Fruit fly (Drosophila melanogaster) whole organism, embryonic: ENCODE results near the gene CG1024.

Source experiments
- Antp ChIP-seq: fragments of 200-800 bp; sonication (Bioruptor generic); optimal IDR thresholded peaks from 3 replicates; lab custom pipeline; 2016; ENCODE audit warnings: missing biosample characterization, missing genetic modification characterization
- B-H2 ChIP-seq: fragments of 200-800 bp; sonication (Bioruptor generic); optimal IDR thresholded peaks from 2 replicates; lab custom pipeline; 2018; ENCODE audit warnings: missing biosample characterization, mild to moderate bottlenecking, missing genetic modification characterization
- Bteb2 ChIP-seq: fragments of 200-800 bp; sonication (Bioruptor generic); optimal IDR thresholded peaks from 2 replicates; lab custom pipeline; 2016; ENCODE audit warnings: missing biosample characterization, missing genetic modification characterization
- CG10267 ChIP-seq: fragments of 200-800 bp; sonication (Bioruptor generic); optimal IDR thresholded peaks from 2 replicates; lab custom pipeline; 2018; ENCODE audit warnings: missing biosample characterization, mild to moderate bottlenecking, missing genetic modification characterization, moderate library complexity
- CG12104 ChIP-seq: fragments of 200-800 bp; sonication (Bioruptor generic); optimal IDR thresholded peaks from 3 replicates; lab custom pipeline; 2016; ENCODE audit warnings: missing biosample characterization, missing genetic modification characterization
- CG13123 ChIP-seq: fragments of 200-800 bp; sonication (Bioruptor generic); optimal IDR thresholded peaks from 2 replicates; lab custom pipeline; 2016; ENCODE audit warnings: missing biosample characterization, missing genetic modification characterization
- CG14441 ChIP-seq: fragments of 200-800 bp; sonication (Bioruptor generic); IDR thresholded peaks from 2 replicates; pipeline ENCODE4 v1.3.6; 2022; ENCODE audit warnings: missing biosample characterization, missing genetic modification characterization
- CG15011 ChIP-seq: fragments of 200-800 bp; sonication (Bioruptor generic); optimal IDR thresholded peaks from 3 replicates; lab custom pipeline; 2018; ENCODE audit warnings: missing biosample characterization, mild to moderate bottlenecking, missing genetic modification characterization
- CG17186 ChIP-seq: fragments of 200-800 bp; sonication (Bioruptor generic); optimal IDR thresholded peaks from 3 replicates; lab custom pipeline; 2017; ENCODE audit warnings: missing biosample characterization, missing genetic modification reagents, missing genetic modification characterization
- CG17359 ChIP-seq: fragments of 200-800 bp; sonication (Bioruptor generic); optimal IDR thresholded peaks from 3 replicates; lab custom pipeline; 2018; ENCODE audit warnings: missing biosample characterization, mild to moderate bottlenecking, missing genetic modification characterization, moderate library complexity
- CG18011 ChIP-seq: fragments of 200-800 bp; sonication (Bioruptor generic); optimal IDR thresholded peaks from 2 replicates; lab custom pipeline; 2017; ENCODE audit warnings: missing biosample characterization, missing genetic modification characterization, mild to moderate bottlenecking, moderate library complexity, missing genotype
- CG31388 ChIP-seq: fragments of 200-800 bp; sonication (Bioruptor generic); optimal IDR thresholded peaks from 2 replicates; lab custom pipeline; 2016; ENCODE audit warnings: missing biosample characterization, missing genetic modification characterization
- CG33557 ChIP-seq: fragments of 200-800 bp; sonication (Bioruptor generic); optimal IDR thresholded peaks from 2 replicates; lab custom pipeline; 2019; ENCODE audit warnings: missing biosample characterization, mild to moderate bottlenecking, missing genetic modification characterization, moderate library complexity
- CG43689 ChIP-seq: fragments of 200-800 bp; sonication (Bioruptor generic); IDR thresholded peaks from 2 replicates; pipeline ENCODE4 v1.3.6; 2022; ENCODE audit warnings: missing biosample characterization, missing genetic modification characterization
- CG6254 ChIP-seq: fragments of 200-800 bp; sonication (Bioruptor generic); optimal IDR thresholded peaks from 3 replicates; lab custom pipeline; 2017; ENCODE audit warnings: mild to moderate bottlenecking, missing biosample characterization, missing genetic modification reagents, missing genetic modification characterization
- CG7963 ChIP-seq: fragments of 200-800 bp; sonication (Bioruptor generic); IDR thresholded peaks from 3 replicates; pipeline ENCODE4 v1.3.6; 2022; ENCODE audit warnings: missing biosample characterization, missing genetic modification characterization; ENCODE audit not compliant: partially characterized antibody
- CrebB ChIP-seq: fragments of 200-800 bp; sonication (Bioruptor generic); optimal IDR thresholded peaks from 3 replicates; lab custom pipeline; 2018; ENCODE audit warnings: missing biosample characterization, mild to moderate bottlenecking, missing genetic modification characterization
- D ChIP-seq, 2 experiments: fragments of 200-800 bp in 1 of 2; fragments of >200 bp in 1 of 2; sonication (Bioruptor generic) in 1 of 2; optimal IDR thresholded peaks; 2 replicates in 1 of 2; 3 replicates in 1 of 2; lab custom pipeline; 2017; ENCODE audit warnings: mild to moderate bottlenecking in 1 of 2, missing biosample characterization in 1 of 2, missing genetic modification characterization in 1 of 2, missing genetic modification reagents in 1 of 2
- Dek ChIP-seq: fragments of 200-800 bp; sonication (Bioruptor generic); optimal IDR thresholded peaks from 3 replicates; lab custom pipeline; 2019; ENCODE audit warnings: missing biosample characterization, mild to moderate bottlenecking, missing genetic modification characterization, moderate library complexity
- Ets65A ChIP-seq: fragments of 200-800 bp; sonication (Bioruptor generic); peaks from one replicate; lab custom pipeline; 2016; ENCODE audit warnings: missing biosample characterization, missing genetic modification characterization
- Gug ChIP-seq: fragments of 200-800 bp; sonication (Bioruptor generic); IDR thresholded peaks from 4 replicates; pipeline ENCODE4 v1.3.6; 2022; ENCODE audit warnings: missing biosample characterization, missing genetic modification characterization
- HHEX ChIP-seq: fragments of 200-800 bp; sonication (Bioruptor generic); optimal IDR thresholded peaks from 3 replicates; lab custom pipeline; 2017; ENCODE audit warnings: missing biosample characterization, mild to moderate bottlenecking, missing genetic modification characterization, missing genetic modification reagents
- Hr3 ChIP-seq: fragments of 200-800 bp; sonication (Bioruptor generic); optimal IDR thresholded peaks from 3 replicates; lab custom pipeline; 2016; ENCODE audit warnings: missing biosample characterization, missing genetic modification characterization
- Max ChIP-seq: fragments of 200-800 bp; sonication (Bioruptor generic); optimal IDR thresholded peaks from 2 replicates; lab custom pipeline; 2016; ENCODE audit warnings: missing biosample characterization, mild to moderate bottlenecking, missing genetic modification characterization
- Oaz ChIP-seq: fragments of 200-800 bp; sonication (Bioruptor generic); IDR thresholded peaks from 2 replicates; pipeline ENCODE4 v1.3.6; 2022; ENCODE audit warnings: missing biosample characterization, missing genetic modification characterization
- Rx ChIP-seq: fragments of 200-800 bp; sonication (Bioruptor generic); IDR thresholded peaks from 2 replicates; pipeline ENCODE4 v1.3.6; 2022; ENCODE audit warnings: missing biosample characterization, missing genetic modification characterization
- YL-1 ChIP-seq: fragments of 200-800 bp; sonication (Bioruptor generic); optimal IDR thresholded peaks from 3 replicates; lab custom pipeline; 2017; ENCODE audit warnings: missing biosample characterization, mild to moderate bottlenecking, missing genetic modification characterization
- aop ChIP-seq: fragments of 200-800 bp; sonication (Bioruptor generic); IDR thresholded peaks from 2 replicates; pipeline ENCODE4 v1.3.6; 2022; ENCODE audit warnings: missing biosample characterization, missing genetic modification characterization
- ato ChIP-seq: fragments of 200-800 bp; sonication (Bioruptor generic); IDR thresholded peaks from 2 replicates; pipeline ENCODE4 v1.3.6; 2022; ENCODE audit warnings: missing biosample characterization, missing genetic modification characterization; ENCODE audit not compliant: partially characterized antibody
- bigmax ChIP-seq: fragments of 200-800 bp; sonication (Bioruptor generic); optimal IDR thresholded peaks from 2 replicates; lab custom pipeline; 2018; ENCODE audit warnings: missing biosample characterization, mild to moderate bottlenecking, missing genetic modification characterization
- crc ChIP-seq: fragments of 200-800 bp; sonication (Bioruptor generic); optimal IDR thresholded peaks from 2 replicates; lab custom pipeline; 2016; ENCODE audit warnings: missing biosample characterization, missing genetic modification characterization
- dmrt99B ChIP-seq: fragments of 200-800 bp; sonication (Bioruptor generic); optimal IDR thresholded peaks from 2 replicates; lab custom pipeline; 2018; ENCODE audit warnings: missing biosample characterization, mild to moderate bottlenecking, missing genetic modification characterization, moderate library complexity
- eve ChIP-seq, 2 experiments: fragments of >200 bp; optimal IDR thresholded peaks; 2 replicates each; lab custom pipeline; 2017; ENCODE audit warnings: missing biosample characterization in 2 of 2, missing genetic modification characterization in 2 of 2
- eyg ChIP-seq: fragments of 200-800 bp; sonication (Bioruptor generic); optimal IDR thresholded peaks from 3 replicates; lab custom pipeline; 2016; ENCODE audit warnings: missing biosample characterization, missing genetic modification characterization
- ftz-f1 ChIP-seq: fragments of 200-800 bp; sonication (Bioruptor generic); optimal IDR thresholded peaks from 2 replicates; lab custom pipeline; 2016; ENCODE audit warnings: missing biosample characterization, missing genetic modification characterization
- gce ChIP-seq: fragments of 200-800 bp; sonication (Bioruptor generic); IDR thresholded peaks from 3 replicates; pipeline ENCODE4 v1.3.6; 2022; ENCODE audit warnings: missing biosample characterization, missing genetic modification characterization
- gsb-n ChIP-seq: fragments of 200-800 bp; sonication (Bioruptor generic); optimal IDR thresholded peaks from 3 replicates; lab custom pipeline; 2018; ENCODE audit warnings: missing biosample characterization, mild to moderate bottlenecking, missing genetic modification characterization
- hb ChIP-seq: fragments of 200-800 bp; sonication (Bioruptor generic); IDR thresholded peaks from 3 replicates; pipeline ENCODE4 v1.3.6; 2022; ENCODE audit warnings: missing biosample characterization, missing genetic modification characterization; ENCODE audit not compliant: partially characterized antibody
- hkb ChIP-seq, 2 experiments: fragments of 200-800 bp in 1 of 2; fragments of >200 bp in 1 of 2; sonication (Bioruptor generic) in 1 of 2; IDR thresholded peaks in 1 of 2; optimal IDR thresholded peaks in 1 of 2; 2 replicates each; pipeline versions ENCODE4 v1.3.6 to Lab custom; 2017 to 2022; ENCODE audit warnings: missing biosample characterization in 1 of 2, missing genetic modification characterization in 1 of 2
- lbe ChIP-seq: fragments of 200-800 bp; sonication (Bioruptor generic); optimal IDR thresholded peaks from 2 replicates; lab custom pipeline; 2016; ENCODE audit warnings: missing biosample characterization, mild to moderate bottlenecking, missing genetic modification characterization
- nau ChIP-seq: fragments of 200-800 bp; sonication (Bioruptor generic); optimal IDR thresholded peaks from 3 replicates; lab custom pipeline; 2017; ENCODE audit warnings: missing biosample characterization, mild to moderate bottlenecking, missing genetic modification characterization, missing genetic modification reagents
- repo ChIP-seq: fragments of 200-800 bp; sonication (Bioruptor generic); optimal IDR thresholded peaks from 2 replicates; lab custom pipeline; 2016; ENCODE audit warnings: missing biosample characterization, missing genetic modification characterization
- shn ChIP-seq: fragments of 200-800 bp; sonication (Bioruptor generic); optimal IDR thresholded peaks from 3 replicates; lab custom pipeline; 2016; ENCODE audit warnings: missing biosample characterization, missing genetic modification characterization
- sna ChIP-seq: fragments of 200-800 bp; sonication (Bioruptor generic); IDR thresholded peaks from 2 replicates; pipeline ENCODE4 v1.3.6; 2022; ENCODE audit warnings: missing biosample characterization, missing genetic modification characterization; ENCODE audit not compliant: partially characterized antibody
- sob ChIP-seq: fragments of 200-800 bp; sonication (Bioruptor generic); IDR thresholded peaks from 2 replicates; pipeline ENCODE4 v1.3.6; 2022; ENCODE audit warnings: missing biosample characterization, missing genetic modification characterization
- trem ChIP-seq: fragments of 200-800 bp; optimal IDR thresholded peaks from 3 replicates; lab custom pipeline; 2019; ENCODE audit warnings: missing biosample characterization, mild to moderate bottlenecking, missing genetic modification characterization, moderate library complexity
- trh ChIP-seq: fragments of 200-800 bp; sonication (Bioruptor generic); optimal IDR thresholded peaks from 2 replicates; lab custom pipeline; 2016; ENCODE audit warnings: missing biosample characterization, missing genetic modification characterization
- ttk ChIP-seq: fragments of 200-800 bp; sonication (Bioruptor generic); IDR thresholded peaks from 2 replicates; pipeline ENCODE4 v2.1.2; 2022; ENCODE audit warnings: missing biosample characterization, missing genetic modification characterization
- vfl ChIP-seq: fragments of 200-800 bp; sonication (Bioruptor generic); optimal IDR thresholded peaks from 2 replicates; lab custom pipeline; 2016; ENCODE audit warnings: missing biosample characterization, missing genetic modification characterization

Gene CG1024

DNA sequence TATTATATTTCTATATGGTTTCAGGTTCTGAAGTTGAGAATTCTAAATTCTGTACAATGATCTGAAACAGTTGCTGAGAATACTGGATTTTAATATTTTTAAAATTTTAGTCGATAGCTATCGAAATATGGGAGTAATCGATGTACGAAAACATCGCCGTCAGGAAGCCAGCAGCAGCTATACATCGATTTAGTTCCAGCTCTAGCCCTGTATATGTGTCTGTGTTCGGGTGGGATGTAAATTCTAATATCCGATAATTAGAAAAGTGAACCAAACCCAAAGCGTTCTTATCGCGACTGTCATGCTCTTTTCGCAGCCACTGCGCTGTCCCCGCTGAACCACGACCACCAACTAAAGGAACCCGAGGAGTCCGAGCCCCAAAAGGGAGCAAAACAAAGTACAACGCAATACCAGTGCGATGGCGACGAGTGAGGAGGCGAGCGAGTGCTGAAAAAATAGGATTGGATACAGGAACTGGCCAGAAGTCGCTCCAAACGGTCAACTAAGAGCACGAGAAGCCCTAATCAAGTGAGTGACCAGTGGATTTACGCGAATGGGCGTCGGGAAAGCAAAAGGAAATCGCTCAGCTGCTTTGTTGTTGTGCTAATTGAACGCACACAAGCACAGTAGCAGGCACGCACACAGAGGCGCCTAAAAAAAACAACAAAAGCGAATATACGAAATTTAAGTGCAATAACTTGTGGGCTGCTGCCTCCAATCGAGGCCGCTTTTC lies 2.8 kb upstream of the CG1024 start, which contains the start of gene gzl (continued):
- TF ChIP-seq Ets65A (GFP tag; lab: Kevin White, UChicago): no peak
- no peak for TF ChIP-seq Bteb2 (GFP tag; lab: Kevin White, UChicago)
- no peak for TF ChIP-seq crc (GFP tag; lab: Kevin White, UChicago)
- TF ChIP-seq CG17359 (tag; lab: Kevin White, UChicago): no peak
- TF ChIP-seq trem (tag; lab: Kevin White, UChicago): peak; percentile 61
- no peak for TF ChIP-seq trh
- no peak for TF ChIP-seq hkb (optimal IDR thresholded peaks at IDR 0.05; lab: Kevin White, UChicago)
- TF ChIP-seq hkb (GFP tag; IDR thresholded peaks at IDR 0.05; lab: Robert Waterston, UW): no peak
- no peak for TF ChIP-seq Dek (tag; lab: Kevin White, UChicago)
- no peak for TF ChIP-seq aop
- peak; percentile 94 for TF ChIP-seq hb (GFP tag; lab: Robert Waterston, UW)
- peak; percentile 72 for TF ChIP-seq YL-1 (GFP tag; lab: Kevin White, UChicago)
- TF ChIP-seq Hr3 (GFP tag; lab: Kevin White, UChicago): no peak
- TF ChIP-seq dmrt99B (tag; lab: Kevin White, UChicago): no peak
- peak; percentile 58 for TF ChIP-seq B-H2 (GFP tag; lab: Kevin White, UChicago)
- TF ChIP-seq CG18011 (GFP tag; lab: Kevin White, UChicago): no peak
- TF ChIP-seq ftz-f1 (GFP tag; lab: Kevin White, UChicago): no peak
- no peak for TF ChIP-seq Rx (GFP tag; lab: Robert Waterston, UW)
- peak; percentile 29; the same call in 1 of the 2 replicates for TF ChIP-seq sob (GFP tag; lab: Robert Waterston, UW)
- no peak for TF ChIP-seq CG31388 (GFP tag; lab: Kevin White, UChicago)
- no peak for TF ChIP-seq gsb-n
- no peak for TF ChIP-seq CG13123 (GFP tag; lab: Kevin White, UChicago)
- no peak for TF ChIP-seq Oaz (GFP tag; lab: Robert Waterston, UW)
- no peak for TF ChIP-seq CG43689 (GFP tag; lab: Robert Waterston, UW)
- no peak for TF ChIP-seq CG6254 (GFP tag; lab: Kevin White, UChicago)
- no peak for TF ChIP-seq vfl (GFP tag; lab: Kevin White, UChicago)
- no peak for TF ChIP-seq CG17186
- TF ChIP-seq CG33557 (GFP tag; lab: Kevin White, UChicago): no peak
- TF ChIP-seq Gug: no peak
- no peak for TF ChIP-seq CrebB (tag; lab: Kevin White, UChicago)
- peak; percentile 96 for TF ChIP-seq CG7963
- no peak for TF ChIP-seq HHEX (GFP tag; lab: Kevin White, UChicago)
- no peak for TF ChIP-seq CG15011 (GFP tag; lab: Kevin White, UChicago)
- TF ChIP-seq bigmax (GFP tag; lab: Kevin White, UChicago): no peak
- TF ChIP-seq gce: no peak
- no peak for TF ChIP-seq nau (GFP tag; lab: Kevin White, UChicago)
- TF ChIP-seq eyg (GFP tag; lab: Kevin White, UChicago): no peak
- TF ChIP-seq ttk (GFP tag; lab: Robert Waterston, UW): no peak
- TF ChIP-seq ato (GFP tag; lab: Robert Waterston, UW): peak; percentile 96
- no peak for TF ChIP-seq eve (GFP tag; optimal IDR thresholded peaks at IDR 0.05; lab: Kevin White, UChicago)
- TF ChIP-seq D (optimal IDR thresholded peaks at IDR 0.05; lab: Kevin White, UChicago): peak; percentile 66
- TF ChIP-seq D (GFP tag; optimal IDR thresholded peaks at IDR 0.05; lab: Kevin White, UChicago): no peak
- no peak for TF ChIP-seq shn (GFP tag; lab: Kevin White, UChicago)
- no peak for TF ChIP-seq Max (GFP tag; lab: Kevin White, UChicago)
- TF ChIP-seq CG10267: peak; percentile 39
- TF ChIP-seq lbe: peak; percentile 46
- TF ChIP-seq repo: no peak
- TF ChIP-seq sna (GFP tag; lab: Robert Waterston, UW): peak; percentile 95
- no peak for TF ChIP-seq CG12104 (GFP tag; lab: Kevin White, UChicago)
- TF ChIP-seq Antp (GFP tag; lab: Kevin White, UChicago): no peak
- no peak for TF ChIP-seq CG14441
